Worm (Caenorhabditis elegans): ENCODE measurements around the gene pzf-1.

- TF ChIP-seq K12H6.12 (tag; optimal IDR thresholded peaks at IDR 0.05) (no peak), dox-1 (GFP tag; IDR thresholded peaks at IDR 0.05) (no peak), K11D2.4 (GFP tag; IDR thresholded peaks at IDR 0.05) (no peak), zim-3 (tag; optimal IDR thresholded peaks at IDR 0.05) (no peak), F33H1.4 (GFP tag; IDR thresholded peaks at IDR 0.05) (no peak), xnd-1 (tag; optimal IDR thresholded peaks at IDR 0.05) (no peak), tlf-1 (GFP tag; optimal IDR thresholded peaks at IDR 0.05) (no peak), Y95B8A.8 (GFP tag; IDR thresholded peaks at IDR 0.05) (no peak), ztf-3 (GFP tag; optimal IDR thresholded peaks at IDR 0.05) (no peak)
Measured at ce11 chrV:15884698-15885097, 43.5 kb downstream of the pzf-1 start, which contains the start of gene oac-42.

Data from whole organism, young adult.